Fruit fly (Drosophila melanogaster): ENCODE measurements around the gene CG34165.

dm6 chr2L:14693620-14694019 lies 19.9 kb upstream of the CG34165 start:
- TF ChIP-seq Ets96B (tag; optimal IDR thresholded peaks at IDR 0.05): no peak
- TF ChIP-seq fd59A (GFP tag; optimal IDR thresholded peaks at IDR 0.05): no peak
- no peak for TF ChIP-seq CG8632 (GFP tag; optimal IDR thresholded peaks at IDR 0.05)
- no peak for TF ChIP-seq salr (GFP tag; optimal IDR thresholded peaks at IDR 0.05)
- no peak for TF ChIP-seq Eip93F (GFP tag; optimal IDR thresholded peaks at IDR 0.05)
- TF ChIP-seq Sox102F (GFP tag; optimal IDR thresholded peaks at IDR 0.05): no peak
- no peak for TF ChIP-seq CG6163 (GFP tag; IDR thresholded peaks at IDR 0.05)
- TF ChIP-seq cyc (GFP tag; optimal IDR thresholded peaks at IDR 0.05): no peak
- no peak for TF ChIP-seq Lpt (GFP tag; optimal IDR thresholded peaks at IDR 0.05)
- TF ChIP-seq esn (GFP tag; optimal IDR thresholded peaks at IDR 0.05): no peak
- TF ChIP-seq CG11294 (GFP tag; IDR thresholded peaks at IDR 0.05): no peak
